Worm (Caenorhabditis elegans) whole organism, young adult: Measurements from ENCODE around the gene B0454.5.

ENCODE experiments used
- D2030.7 ChIP-seq: fragments of 200-800 bp; sonication (Bioruptor generic); IDR thresholded peaks from 2 replicates; pipeline ENCODE4 v1.3.6; 2022; ENCODE audit warnings: missing genetic modification reagents, missing genetic modification characterization, missing compliant biosample characterization
- K12H6.12 ChIP-seq: fragments of 200-800 bp; sonication (Bioruptor generic); optimal IDR thresholded peaks from 2 replicates; lab custom pipeline; 2018; ENCODE audit warnings: mild to moderate bottlenecking, missing genetic modification characterization, missing compliant biosample characterization

- no peak for TF ChIP-seq D2030.7
- TF ChIP-seq K12H6.12 (tag; lab: Kevin White, UChicago), result no peak
Measured at ce11 chrII:3063984-3064383, 25.3 kb downstream of the B0454.5 start.
